Worm (Caenorhabditis elegans): ENCODE measurements around the gene C14F11.7.

DNA sequence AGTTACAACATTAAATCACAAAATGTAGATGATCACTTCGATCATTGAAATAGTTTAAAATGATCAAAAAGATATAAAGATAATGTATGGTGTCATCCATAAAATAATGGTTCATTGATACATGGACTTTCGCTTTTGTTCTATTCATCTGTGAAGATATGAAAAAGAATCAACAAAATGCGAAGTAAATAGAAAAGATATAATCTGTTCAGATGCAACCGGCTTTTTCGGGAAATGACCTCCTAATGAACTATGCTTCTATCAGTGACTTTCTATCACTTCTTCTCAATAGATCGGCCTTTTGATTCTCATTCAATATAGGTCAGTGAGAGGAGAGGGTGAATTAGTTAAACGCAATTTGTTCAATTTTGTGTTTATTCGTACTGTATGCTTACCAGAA is 29.4 kb downstream of the C14F11.7 start:
- no peak for TF ChIP-seq flt-1 (GFP tag; IDR thresholded peaks at IDR 0.05)
- no peak for TF ChIP-seq tab-1 (GFP tag; IDR thresholded peaks at IDR 0.05)
- TF ChIP-seq T22C8.4 (GFP tag; IDR thresholded peaks at IDR 0.05) = no peak
- no peak for TF ChIP-seq ref-1 (GFP tag; conservative IDR thresholded peaks at IDR 0.05)
- no peak for TF ChIP-seq cog-1 (tag; optimal IDR thresholded peaks at IDR 0.05)

Data from whole organism, midembryonic.